Worm (Caenorhabditis elegans): ENCODE results near the gene F41H10.1.

DNA sequence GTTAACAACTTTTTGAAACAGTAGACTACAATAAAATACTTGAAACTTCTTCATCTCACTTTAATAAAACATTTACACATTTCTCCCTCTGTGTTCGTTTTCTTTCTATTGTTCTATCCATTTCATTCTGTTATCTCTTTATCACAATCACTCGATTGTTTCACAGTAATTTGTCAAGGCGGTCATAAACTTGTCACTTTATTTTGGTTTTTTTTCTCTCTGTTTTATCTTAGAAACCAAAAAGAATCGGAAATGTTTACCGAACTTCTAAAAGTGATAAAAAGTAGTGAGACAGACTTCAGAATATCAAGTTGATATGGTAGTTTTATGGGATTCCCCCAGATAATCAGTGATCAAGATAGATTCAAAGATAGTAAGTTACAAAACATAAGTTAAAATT is 43.5 kb upstream of the F41H10.1 start, which contains the start of gene Y4C6B.2:
- TF ChIP-seq egl-27 (tag; optimal IDR thresholded peaks at IDR 0.05) (no peak), aha-1 (tag) (no peak), ZK546.5 (tag; optimal IDR thresholded peaks at IDR 0.05) (no peak), ceh-62 (tag; optimal IDR thresholded peaks at IDR 0.05) (no peak), nhr-77 (tag; optimal IDR thresholded peaks at IDR 0.05) (no peak), daf-12 (tag; optimal IDR thresholded peaks at IDR 0.05) (no peak), F37D6.2 (tag; optimal IDR thresholded peaks at IDR 0.05) (no peak), unc-62 (GFP tag; optimal IDR thresholded peaks at IDR 0.05 in 1 of 2) (peak in 1 of 2 experiments; percentile 13), unc-62 (tag; optimal IDR thresholded peaks at IDR 0.05) (no peak)

Measured in whole organism, L4 larva.